Fruit fly (Drosophila melanogaster) whole organism, adult: ENCODE data around the gene Hmx.

Experiments
- CG11617 ChIP-seq: fragments of 200-800 bp; sonication (Bioruptor generic); optimal IDR thresholded peaks from 2 replicates; lab custom pipeline; 2017; ENCODE audit warnings: mild to moderate bottlenecking, missing biosample characterization, missing genetic modification reagents, missing genetic modification characterization
- CG12768 ChIP-seq: fragments of 200-800 bp; sonication (Bioruptor generic); optimal IDR thresholded peaks from 2 replicates; lab custom pipeline; 2017; ENCODE audit warnings: missing biosample characterization, missing genetic modification characterization, mild to moderate bottlenecking, moderate library complexity, missing genetic modification reagents
- CG14711 ChIP-seq: fragments of 200-800 bp; sonication (Bioruptor generic); optimal IDR thresholded peaks from 2 replicates; lab custom pipeline; 2018; ENCODE audit warnings: missing biosample characterization, mild to moderate bottlenecking, missing genetic modification characterization, moderate library complexity
- CG1620 ChIP-seq: fragments of 200-800 bp; sonication (Bioruptor generic); optimal IDR thresholded peaks from 2 replicates; lab custom pipeline; 2016; ENCODE audit warnings: missing biosample characterization, missing genetic modification characterization
- CG33017 ChIP-seq: fragments of 200-800 bp; sonication (Bioruptor generic); optimal IDR thresholded peaks from 2 replicates; lab custom pipeline; 2018; ENCODE audit warnings: missing biosample characterization, mild to moderate bottlenecking, missing genetic modification characterization, moderate library complexity
- CG5204 ChIP-seq: fragments of 200-800 bp; sonication (Bioruptor generic); optimal IDR thresholded peaks from 2 replicates; lab custom pipeline; 2016; ENCODE audit warnings: missing biosample characterization, missing genetic modification characterization
- CG7101 ChIP-seq: fragments of 200-800 bp; sonication (Bioruptor generic); optimal IDR thresholded peaks from 2 replicates; lab custom pipeline; 2018; ENCODE audit warnings: missing biosample characterization, mild to moderate bottlenecking, missing genetic modification characterization, moderate library complexity
- Clk ChIP-seq: fragments of 200-800 bp; sonication (Bioruptor generic); optimal IDR thresholded peaks from 2 replicates; lab custom pipeline; 2017; ENCODE audit warnings: missing biosample characterization, missing genetic modification characterization
- Crg-1 ChIP-seq: fragments of 200-800 bp; sonication (Bioruptor generic); optimal IDR thresholded peaks from 2 replicates; lab custom pipeline; 2016; ENCODE audit warnings: missing biosample characterization, missing genetic modification characterization
- cic ChIP-seq: fragments of 200-800 bp; sonication (Bioruptor generic); optimal IDR thresholded peaks from 2 replicates; lab custom pipeline; 2017; ENCODE audit warnings: missing biosample characterization, mild to moderate bottlenecking, missing genetic modification characterization, moderate library complexity
- pad ChIP-seq: fragments of 200-800 bp; sonication (Bioruptor generic); optimal IDR thresholded peaks from 3 replicates; lab custom pipeline; 2017; ENCODE audit warnings: missing biosample characterization, missing genetic modification characterization, mild to moderate bottlenecking, moderate library complexity, missing genetic modification reagents
- toe ChIP-seq: fragments of 200-800 bp; sonication (Bioruptor generic); optimal IDR thresholded peaks from 2 replicates; lab custom pipeline; 2016; ENCODE audit warnings: missing biosample characterization, missing genetic modification characterization

Hmx gene

dm6 chr3R:17617976-17618308 lies 59.2 kb downstream of the Hmx start:
- no peak for TF ChIP-seq Clk (GFP tag; lab: Kevin White, UChicago)
- no peak for TF ChIP-seq Crg-1
- TF ChIP-seq toe (GFP tag; lab: Kevin White, UChicago), result no peak
- no peak for TF ChIP-seq CG11617 (GFP tag; lab: Kevin White, UChicago)
- TF ChIP-seq cic (GFP tag; lab: Kevin White, UChicago), result no peak
- TF ChIP-seq CG14711 (tag; lab: Kevin White, UChicago), result no peak
- no peak for TF ChIP-seq CG7101
- TF ChIP-seq CG33017 (tag; lab: Kevin White, UChicago), result no peak
- TF ChIP-seq CG1620 (GFP tag; lab: Kevin White, UChicago), result no peak
- TF ChIP-seq CG12768 (GFP tag; lab: Kevin White, UChicago), result no peak
- no peak for TF ChIP-seq pad (GFP tag; lab: Kevin White, UChicago)
- TF ChIP-seq CG5204 (GFP tag; lab: Kevin White, UChicago), result no peak
